Worm (Caenorhabditis elegans) whole organism, early embryonic: ENCODE data around the gene C41H7.2.

Experiments
- B0310.2 ChIP-seq: sonication (generic microtip); optimal IDR thresholded peaks from 2 replicates; lab custom pipeline; 2016; ENCODE audit warnings: mild to moderate bottlenecking, missing genetic modification characterization, missing compliant biosample characterization
- sea-1 ChIP-seq: fragments of 200-800 bp; sonication (Bioruptor generic); conservative IDR thresholded peaks from 2 replicates; pipeline ENCODE4 v1.3.6; 2022; ENCODE audit warnings: missing genetic modification characterization, missing compliant biosample characterization

ce11 chrII:2976597-2976996, 38.0 kb upstream of the C41H7.2 start, which contains the start of gene nhr-88:
- TF ChIP-seq sea-1 (GFP tag; lab: Robert Waterston, UW) (no peak), B0310.2 (tag; lab: Kevin White, UChicago) (no peak)
